Fruit fly (Drosophila melanogaster) whole organism, embryonic: ENCODE measurements around the gene retinin.

Source experiments
- CG10462 ChIP-seq: fragments of 200-800 bp; sonication (Bioruptor generic); optimal IDR thresholded peaks from 2 replicates; lab custom pipeline; 2016; ENCODE audit warnings: missing biosample characterization, missing genetic modification characterization
- CG11696 ChIP-seq: fragments of 200-800 bp; sonication (Bioruptor generic); IDR thresholded peaks from 2 replicates; pipeline ENCODE4 v1.3.6; 2022; ENCODE audit warnings: missing biosample characterization, missing genetic modification characterization
- CG14667 ChIP-seq: fragments of 200-800 bp; sonication (Bioruptor generic); IDR thresholded peaks from 2 replicates; pipeline ENCODE4 v1.3.6; 2022; ENCODE audit warnings: missing biosample characterization, missing genetic modification characterization
- CG15073 ChIP-seq: fragments of 200-800 bp; sonication (Bioruptor generic); optimal IDR thresholded peaks from 2 replicates; lab custom pipeline; 2016; ENCODE audit warnings: missing biosample characterization, missing genetic modification characterization
- CG16813 ChIP-seq: fragments of 200-800 bp; sonication (Bioruptor generic); IDR thresholded peaks from 3 replicates; pipeline ENCODE4 v1.3.6; 2022; ENCODE audit warnings: missing biosample characterization, missing genetic modification characterization; ENCODE audit not compliant: partially characterized antibody
- CG16863 ChIP-seq: fragments of 200-800 bp; sonication (Bioruptor generic); optimal IDR thresholded peaks from 3 replicates; lab custom pipeline; 2016; ENCODE audit warnings: missing biosample characterization, missing genetic modification characterization
- CG17186 ChIP-seq: fragments of 200-800 bp; sonication (Bioruptor generic); optimal IDR thresholded peaks from 3 replicates; lab custom pipeline; 2017; ENCODE audit warnings: missing biosample characterization, missing genetic modification reagents, missing genetic modification characterization
- CG2712 ChIP-seq: fragments of 200-800 bp; optimal IDR thresholded peaks from 3 replicates; lab custom pipeline; 2019; ENCODE audit warnings: missing biosample characterization, mild to moderate bottlenecking, missing genetic modification characterization, moderate library complexity
- CG32767 ChIP-seq: fragments of 200-800 bp; sonication (Bioruptor generic); IDR thresholded peaks from 2 replicates; pipeline ENCODE4 v1.3.6; 2022; ENCODE audit warnings: missing biosample characterization, missing genetic modification characterization
- CG3281 ChIP-seq: fragments of 200-800 bp; sonication (Bioruptor generic); optimal IDR thresholded peaks from 3 replicates; lab custom pipeline; 2017; ENCODE audit warnings: missing biosample characterization, mild to moderate bottlenecking, missing genetic modification characterization
- CG33213 ChIP-seq: fragments of 200-800 bp; sonication (Bioruptor generic); optimal IDR thresholded peaks from 3 replicates; lab custom pipeline; 2016; ENCODE audit warnings: missing biosample characterization, missing genetic modification characterization
- CG34224 ChIP-seq: fragments of 200-800 bp; sonication (Bioruptor generic); IDR thresholded peaks from 3 replicates; pipeline ENCODE4 v1.3.6; 2022; ENCODE audit warnings: missing biosample characterization, missing genetic modification characterization; ENCODE audit not compliant: partially characterized antibody
- CG3726 ChIP-seq: fragments of 200-800 bp; sonication (Bioruptor generic); IDR thresholded peaks from 3 replicates; pipeline ENCODE4, ENCODE4 v1.3.6; 2022; ENCODE audit warnings: missing biosample characterization, missing genetic modification characterization
- CG4820 ChIP-seq: fragments of 200-800 bp; sonication (Bioruptor generic); optimal IDR thresholded peaks from 3 replicates; lab custom pipeline; 2016; ENCODE audit warnings: missing biosample characterization, missing genetic modification characterization
- CG6654 ChIP-seq: fragments of 200-800 bp; sonication (Bioruptor generic); optimal IDR thresholded peaks from 2 replicates; lab custom pipeline; 2017; ENCODE audit warnings: missing biosample characterization, mild to moderate bottlenecking, missing genetic modification characterization
- CG8944 ChIP-seq: fragments of 200-800 bp; sonication (Bioruptor generic); optimal IDR thresholded peaks from 3 replicates; lab custom pipeline; 2016; ENCODE audit warnings: missing biosample characterization, missing genetic modification characterization
- CHES-1-like ChIP-seq: fragments of 200-800 bp; sonication (Bioruptor generic); optimal IDR thresholded peaks from 2 replicates; lab custom pipeline; 2016; ENCODE audit warnings: missing biosample characterization, missing genetic modification characterization
- Dp ChIP-seq: fragments of 200-800 bp; sonication (Bioruptor generic); optimal IDR thresholded peaks from 2 replicates; lab custom pipeline; 2018; ENCODE audit warnings: missing biosample characterization, mild to moderate bottlenecking, missing genetic modification characterization, moderate library complexity
- Eip74EF ChIP-seq, 2 experiments: fragments of 200-800 bp in 1 of 2; fragments of >200 bp in 1 of 2; sonication (Bioruptor generic) in 1 of 2; optimal IDR thresholded peaks; 2 replicates each; lab custom pipeline; 2017 to 2019; ENCODE audit warnings: missing biosample characterization in 2 of 2, missing genetic modification characterization in 2 of 2, mild to moderate bottlenecking in 1 of 2, moderate library complexity in 1 of 2
- Elba2 ChIP-seq: fragments of 200-800 bp; sonication (Bioruptor generic); optimal IDR thresholded peaks from 3 replicates; lab custom pipeline; 2016; ENCODE audit warnings: missing biosample characterization, missing genetic modification characterization
- HLH3B ChIP-seq: fragments of 200-800 bp; sonication (Bioruptor generic); IDR thresholded peaks from 2 replicates; pipeline ENCODE4 v1.3.6; 2022; ENCODE audit warnings: missing biosample characterization, missing genetic modification characterization
- Hand ChIP-seq: fragments of 200-800 bp; sonication (Bioruptor generic); optimal IDR thresholded peaks from 2 replicates; lab custom pipeline; 2017; ENCODE audit warnings: mild to moderate bottlenecking, missing biosample characterization, missing genetic modification reagents, missing genetic modification characterization
- Hr78 ChIP-seq, 2 experiments: fragments of 200-800 bp in 1 of 2; fragments of >200 bp in 1 of 2; sonication (Bioruptor generic) in 1 of 2; optimal IDR thresholded peaks; 2 replicates each; lab custom pipeline; 2017 to 2019; ENCODE audit warnings: missing biosample characterization in 2 of 2, missing genetic modification characterization in 2 of 2, mild to moderate bottlenecking in 1 of 2, moderate library complexity in 1 of 2
- Max ChIP-seq: fragments of 200-800 bp; sonication (Bioruptor generic); optimal IDR thresholded peaks from 2 replicates; lab custom pipeline; 2016; ENCODE audit warnings: missing biosample characterization, mild to moderate bottlenecking, missing genetic modification characterization
- Meics ChIP-seq: fragments of 200-800 bp; sonication (Bioruptor generic); optimal IDR thresholded peaks from 2 replicates; lab custom pipeline; 2017; ENCODE audit warnings: missing biosample characterization, mild to moderate bottlenecking, missing genetic modification characterization
- Mrtf ChIP-seq: fragments of 200-800 bp; sonication (Bioruptor generic); IDR thresholded peaks from 3 replicates; pipeline ENCODE4 v1.3.6; 2022; ENCODE audit warnings: missing biosample characterization, missing genetic modification characterization
- Neu2 ChIP-seq: fragments of 200-800 bp; sonication (Bioruptor generic); optimal IDR thresholded peaks from 3 replicates; lab custom pipeline; 2016; ENCODE audit warnings: missing biosample characterization, missing genetic modification characterization, borderline replicate concordance
- Nf-YA ChIP-seq: fragments of 200-800 bp; sonication (Bioruptor generic); IDR thresholded peaks from 2 replicates; pipeline ENCODE4 v1.3.6; 2022; ENCODE audit warnings: missing biosample characterization, missing genetic modification characterization
- NfI ChIP-seq: fragments of 200-800 bp; sonication (Bioruptor generic); optimal IDR thresholded peaks from 3 replicates; lab custom pipeline; 2018; ENCODE audit warnings: missing biosample characterization, mild to moderate bottlenecking, missing genetic modification characterization, moderate library complexity
- Ptx1 ChIP-seq: fragments of 200-800 bp; sonication (Bioruptor generic); IDR thresholded peaks from 2 replicates; pipeline ENCODE4 v1.3.6; 2022; ENCODE audit warnings: missing biosample characterization, missing genetic modification characterization
- Taf1 ChIP-seq: fragments of 200-800 bp; sonication (Bioruptor generic); IDR thresholded peaks from 2 replicates; pipeline ENCODE4 v1.3.6; 2022; ENCODE audit warnings: missing biosample characterization, missing genetic modification characterization
- Tbp ChIP-seq: fragments of >200 bp; optimal IDR thresholded peaks from 2 replicates; lab custom pipeline; 2018; ENCODE audit warnings: missing biosample characterization, missing genetic modification characterization
- ase ChIP-seq: fragments of 200-800 bp; sonication (Bioruptor generic); IDR thresholded peaks from 3 replicates; pipeline ENCODE4 v1.3.6; 2022; ENCODE audit warnings: missing biosample characterization, missing genetic modification characterization
- cato ChIP-seq: fragments of 200-800 bp; sonication (Bioruptor generic); optimal IDR thresholded peaks from 2 replicates; lab custom pipeline; 2016; ENCODE audit warnings: missing biosample characterization, missing genetic modification characterization, borderline replicate concordance
- ci ChIP-seq: fragments of 200-800 bp; sonication (Bioruptor generic); IDR thresholded peaks from 3 replicates; pipeline ENCODE4 v1.3.6; 2022; ENCODE audit warnings: missing biosample characterization, missing genetic modification characterization
- cwo ChIP-seq: fragments of 200-800 bp; sonication (Bioruptor generic); optimal IDR thresholded peaks from 3 replicates; lab custom pipeline; 2017; ENCODE audit warnings: missing biosample characterization, missing genetic modification characterization, mild to moderate bottlenecking, moderate library complexity, missing genetic modification reagents
- dan ChIP-seq: fragments of 200-800 bp; sonication (Bioruptor generic); IDR thresholded peaks from 2 replicates; pipeline ENCODE4 v1.3.6; 2022; ENCODE audit warnings: missing biosample characterization, missing genetic modification characterization
- dpn ChIP-seq, 2 experiments: fragments of 200-800 bp; sonication (Bioruptor generic); optimal IDR thresholded peaks; 3 replicates each; lab custom pipeline; 2016; ENCODE audit warnings: missing biosample characterization in 2 of 2, missing genetic modification characterization in 2 of 2
- eve ChIP-seq, 2 experiments: fragments of >200 bp; optimal IDR thresholded peaks; 2 replicates each; lab custom pipeline; 2017; ENCODE audit warnings: missing biosample characterization in 2 of 2, missing genetic modification characterization in 2 of 2
- fru ChIP-seq: fragments of >200 bp; optimal IDR thresholded peaks from 2 replicates; lab custom pipeline; 2017
- p53 ChIP-seq: fragments of 200-800 bp; sonication (Bioruptor generic); optimal IDR thresholded peaks from 2 replicates; lab custom pipeline; 2016; ENCODE audit warnings: missing biosample characterization, missing genetic modification characterization
- peb ChIP-seq: fragments of 200-800 bp; sonication (Bioruptor generic); IDR thresholded peaks from 2 replicates; pipeline ENCODE4 v1.3.6; 2022; ENCODE audit warnings: missing biosample characterization, missing genetic modification characterization
- psq ChIP-seq: fragments of 200-800 bp; sonication (Bioruptor generic); optimal IDR thresholded peaks from 2 replicates; lab custom pipeline; 2017; ENCODE audit warnings: missing biosample characterization, missing genetic modification characterization
- pum ChIP-seq: fragments of 200-800 bp; sonication (Bioruptor generic); optimal IDR thresholded peaks from 2 replicates; lab custom pipeline; 2016; ENCODE audit warnings: missing biosample characterization, missing genetic modification characterization
- ranshi ChIP-seq: fragments of 200-800 bp; sonication (Bioruptor generic); IDR thresholded peaks from 2 replicates; pipeline ENCODE4 v1.3.6; 2022; ENCODE audit warnings: missing biosample characterization, missing genetic modification characterization
- row ChIP-seq: fragments of 200-800 bp; sonication (Bioruptor generic); IDR thresholded peaks from 3 replicates; pipeline ENCODE4 v1.3.6; 2022; ENCODE audit warnings: missing biosample characterization, missing genetic modification characterization
- salm ChIP-seq: fragments of 200-800 bp; sonication (Bioruptor generic); optimal IDR thresholded peaks from 2 replicates; lab custom pipeline; 2018; ENCODE audit warnings: missing biosample characterization, mild to moderate bottlenecking, missing genetic modification characterization
- sens ChIP-seq: fragments of 200-800 bp; sonication (Bioruptor generic); peaks from one replicate; lab custom pipeline; 2016; ENCODE audit warnings: missing biosample characterization, missing genetic modification characterization
- slou ChIP-seq: fragments of 200-800 bp; sonication (Bioruptor generic); optimal IDR thresholded peaks from 3 replicates; lab custom pipeline; 2016; ENCODE audit warnings: missing biosample characterization, missing genetic modification characterization
- trem ChIP-seq: fragments of 200-800 bp; optimal IDR thresholded peaks from 3 replicates; lab custom pipeline; 2019; ENCODE audit warnings: missing biosample characterization, mild to moderate bottlenecking, missing genetic modification characterization, moderate library complexity
- zf30C ChIP-seq: fragments of 200-800 bp; sonication (Bioruptor generic); optimal IDR thresholded peaks from 3 replicates; lab custom pipeline; 2018; ENCODE audit warnings: missing biosample characterization, mild to moderate bottlenecking, missing genetic modification characterization

retinin gene

dm6 chr3L:16380770-16381169 is 49.0 kb downstream of the retinin start (continued):
- TF ChIP-seq Hr78 (GFP tag; optimal IDR thresholded peaks at IDR 0.05; lab: Kevin White, UChicago) (peak in 1 of 2 experiments; percentile 41), ase (no peak; the same call in 2 of the 3 replicates), Meics (GFP tag; lab: Kevin White, UChicago) (peak; percentile 69), CG6654 (GFP tag; lab: Kevin White, UChicago) (no peak), slou (GFP tag; lab: Kevin White, UChicago) (no peak), row (GFP tag; lab: Robert Waterston, UW) (peak; percentile 92), CG14667 (GFP tag; lab: Robert Waterston, UW) (peak; percentile 44; the same call in 1 of the 2 replicates), Neu2 (GFP tag; lab: Kevin White, UChicago) (no peak), CG34224 (no peak), pum (peak; percentile 64), CG15073 (no peak), CG17186 (GFP tag; lab: Kevin White, UChicago) (peak; percentile 6), cwo (GFP tag; lab: Kevin White, UChicago) (no peak), Mrtf (GFP tag; lab: Robert Waterston, UW) (peak; percentile 50; the same call in 1 of the 3 replicates), CG8944 (GFP tag; lab: Kevin White, UChicago) (peak; percentile 66), CG16863 (GFP tag; lab: Kevin White, UChicago) (peak; percentile 66), CG4820 (GFP tag; lab: Kevin White, UChicago) (peak; percentile 27), p53 (GFP tag; lab: Kevin White, UChicago) (peak; percentile 52), CG3281 (GFP tag; lab: Kevin White, UChicago) (peak; percentile 81), trem (tag; lab: Kevin White, UChicago) (peak; percentile 42), Max (GFP tag; lab: Kevin White, UChicago) (no peak), CG10462 (GFP tag; lab: Kevin White, UChicago) (peak; percentile 22), eve (GFP tag; optimal IDR thresholded peaks at IDR 0.05; lab: Kevin White, UChicago) (no peak), Elba2 (GFP tag; lab: Kevin White, UChicago) (no peak), CG3726 (GFP tag; lab: Robert Waterston, UW) (no peak), NfI (GFP tag; lab: Kevin White, UChicago) (peak; percentile 69), cato (peak; percentile 45), Eip74EF (GFP tag; optimal IDR thresholded peaks at IDR 0.05; lab: Kevin White, UChicago) (peak in 1 of 2 experiments; percentile 80), ranshi (GFP tag; lab: Robert Waterston, UW) (0 out of 2 replicates have a peak, but pooled peaks have one; percentile 21), HLH3B (GFP tag; lab: Robert Waterston, UW) (peak; percentile 60), CG32767 (GFP tag; lab: Robert Waterston, UW) (peak; percentile 50; the same call in 1 of the 2 replicates), CG16813 (GFP tag; lab: Robert Waterston, UW) (no peak), CHES-1-like (GFP tag; lab: Kevin White, UChicago) (peak; percentile 50), Hand (peak; percentile 40), zf30C (GFP tag; lab: Kevin White, UChicago) (no peak), psq (GFP tag; lab: Kevin White, UChicago) (no peak), dpn (GFP tag; optimal IDR thresholded peaks at IDR 0.05; lab: Kevin White, UChicago) (peak; percentile 62 to 65), Ptx1 (GFP tag; lab: Robert Waterston, UW) (peak; percentile 63), Nf-YA (GFP tag; lab: Robert Waterston, UW) (no peak), peb (0 out of 2 replicates have a peak, but pooled peaks have one; percentile 21), salm (tag; lab: Kevin White, UChicago) (no peak), CG11696 (GFP tag; lab: Robert Waterston, UW) (no peak), fru (lab: Kevin White, UChicago) (no peak), sens (GFP tag; lab: Kevin White, UChicago) (peak; percentile 90), CG2712 (tag; lab: Kevin White, UChicago) (peak; percentile 67), CG33213 (GFP tag; lab: Kevin White, UChicago) (peak; percentile 9), Dp (GFP tag; lab: Kevin White, UChicago) (no peak), Taf1 (peak; percentile 53), dan (GFP tag; lab: Robert Waterston, UW) (no peak), Tbp (GFP tag; lab: Kevin White, UChicago) (no peak), ci (GFP tag; lab: Robert Waterston, UW) (0 out of 3 replicates have a peak, but pooled peaks have one; percentile 15)
